Worm (Caenorhabditis elegans): ENCODE measurements around the gene elo-9.

DNA sequence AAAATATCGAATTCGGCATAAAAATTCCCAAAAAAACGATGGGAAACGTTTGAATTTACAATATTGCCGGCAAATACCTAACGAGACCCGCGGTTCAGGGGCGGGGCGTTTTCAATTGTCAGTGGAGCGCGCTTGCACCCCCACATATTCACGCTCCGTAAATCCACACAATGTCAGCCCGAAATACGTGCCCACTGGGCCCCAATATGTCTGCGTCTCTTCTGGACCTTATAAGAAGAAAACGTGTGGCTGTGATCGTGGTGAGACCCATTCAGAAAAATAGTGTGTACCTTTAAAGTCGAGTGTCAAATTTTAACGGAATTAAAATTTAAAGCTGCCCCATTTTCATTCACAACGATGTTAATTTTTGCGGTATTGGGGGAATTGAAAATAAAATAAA, 40.6 kb upstream of the elo-9 start:
- TF ChIP-seq tbx-2 (tag; optimal IDR thresholded peaks at IDR 0.05) (no peak), rnt-1 (tag; optimal IDR thresholded peaks at IDR 0.05) (no peak), unc-55 (GFP tag; optimal IDR thresholded peaks at IDR 0.05) (no peak), nfya-1 (tag; optimal IDR thresholded peaks at IDR 0.05) (no peak), ceh-24 (tag; optimal IDR thresholded peaks at IDR 0.05) (no peak), zip-5 (tag; optimal IDR thresholded peaks at IDR 0.05) (no peak), K09A11.1 (tag; optimal IDR thresholded peaks at IDR 0.05; ENCODE audit: insufficient read depth) (no peak), odd-2 (tag; optimal IDR thresholded peaks at IDR 0.05) (no peak), fkh-10 (GFP tag; optimal IDR thresholded peaks at IDR 0.05) (no peak), sdc-2 (tag; optimal IDR thresholded peaks at IDR 0.05) (no peak), elt-2 (tag; optimal IDR thresholded peaks at IDR 0.05) (no peak)
